Worm (Caenorhabditis elegans) whole organism, L4 larva: ENCODE data around the gene nspc-3.

Experiments
- F10B5.3 ChIP-seq: sonication (generic microtip); optimal IDR thresholded peaks from 2 replicates; lab custom pipeline; 2016; ENCODE audit warnings: mild to moderate bottlenecking, missing genetic modification characterization, missing compliant biosample characterization
- ZK546.5 ChIP-seq, 2 experiments: sonication (generic microtip); optimal IDR thresholded peaks; 2 replicates each; lab custom pipeline; 2017; ENCODE audit warnings: missing biosample characterization in 2 of 2, missing genetic modification characterization in 2 of 2
- ama-1 ChIP-seq: fragments of 150-350 bp; optimal IDR thresholded peaks from 2 replicates; lab custom pipeline; 2014; ENCODE audit warnings: inconsistent platforms, mixed read lengths
- duxl-1 ChIP-seq: sonication (generic microtip); optimal IDR thresholded peaks from 2 replicates; lab custom pipeline; 2016; ENCODE audit warnings: mild to moderate bottlenecking, missing genetic modification characterization, moderate library complexity, missing compliant biosample characterization; ENCODE audit not compliant: poor library complexity
- fkh-10 ChIP-seq: fragments of 150-350 bp; optimal IDR thresholded peaks from 2 replicates; lab custom pipeline; 2014; ENCODE audit warnings: missing biosample characterization, missing genetic modification reagents, missing genetic modification characterization
- fos-1 ChIP-seq: fragments of 150-350 bp; optimal IDR thresholded peaks from 2 replicates; lab custom pipeline; 2014; ENCODE audit warnings: missing biosample characterization, missing genetic modification characterization
- lin-15B ChIP-seq: fragments of 150-350 bp; sonication (generic microtip); optimal IDR thresholded peaks from 3 replicates; lab custom pipeline; 2014; ENCODE audit warnings: missing biosample characterization, missing genetic modification characterization
- lsy-2 ChIP-seq, 2 experiments: fragments of 150-350 bp in 1 of 2; sonication (generic microtip) in 1 of 2; optimal IDR thresholded peaks; 2 replicates each; lab custom pipeline; 2014 to 2017; ENCODE audit warnings: missing biosample characterization in 2 of 2, missing genetic modification characterization in 2 of 2
- nhr-10 ChIP-seq: fragments of 150-350 bp; optimal IDR thresholded peaks from 2 replicates; lab custom pipeline; 2014; ENCODE audit warnings: missing biosample characterization, missing genetic modification characterization
- nhr-237 ChIP-seq: sonication (generic microtip); optimal IDR thresholded peaks from 2 replicates; lab custom pipeline; 2017; ENCODE audit warnings: missing biosample characterization, missing genetic modification characterization
- nhr-25 ChIP-seq: sonication (generic microtip); optimal IDR thresholded peaks from 2 replicates; lab custom pipeline; 2017; ENCODE audit warnings: missing genetic modification characterization, mild to moderate bottlenecking, missing compliant biosample characterization, antibody characterized with exemption, moderate library complexity, borderline replicate concordance; ENCODE audit not compliant: insufficient read depth
- nhr-42 ChIP-seq: fragments of 200-800 bp; sonication (Bioruptor generic); IDR thresholded peaks from 2 replicates; pipeline ENCODE4 v1.3.6; 2022; ENCODE audit warnings: missing genetic modification characterization, missing compliant biosample characterization
- unc-130 ChIP-seq: sonication (generic microtip); optimal IDR thresholded peaks from 2 replicates; lab custom pipeline; 2016; ENCODE audit warnings: missing genetic modification reagents, missing genetic modification characterization, missing compliant biosample characterization

- no peak for TF ChIP-seq F10B5.3 (tag; lab: Kevin White, UChicago)
- TF ChIP-seq nhr-42 (GFP tag; lab: Robert Waterston, UW): no peak
- no peak for TF ChIP-seq nhr-237 (tag; lab: Kevin White, UChicago)
- TF ChIP-seq lin-15B (tag; lab: Kevin White, UChicago): no peak
- TF ChIP-seq duxl-1 (tag; lab: Kevin White, UChicago): no peak
- TF ChIP-seq nhr-25 (tag; lab: Kevin White, UChicago): no peak
- no peak for TF ChIP-seq nhr-10
- TF ChIP-seq fos-1 (tag; lab: Kevin White, UChicago): no peak
- no peak for TF ChIP-seq ama-1
- no peak for TF ChIP-seq lsy-2 (tag; optimal IDR thresholded peaks at IDR 0.05; lab: Kevin White, UChicago)
- TF ChIP-seq fkh-10 (GFP tag; lab: Kevin White, UChicago): no peak
- no peak for TF ChIP-seq ZK546.5 (tag; optimal IDR thresholded peaks at IDR 0.05; lab: Kevin White, UChicago)
- TF ChIP-seq unc-130: no peak
Observed at ce11 chrX:8536791-8537190, at the start of gene nspc-3.
